Worm (Caenorhabditis elegans): ENCODE measurements around the gene mam-4.

The mam-4 gene

ce11 chrV:11292682-11293081, 44.7 kb downstream of the mam-4 start:
- TF ChIP-seq sox-2 (GFP tag; IDR thresholded peaks at IDR 0.05) (no peak), ceh-24 (tag; optimal IDR thresholded peaks at IDR 0.05) (no peak), unc-55 (GFP tag; optimal IDR thresholded peaks at IDR 0.05) (no peak), odd-2 (tag; optimal IDR thresholded peaks at IDR 0.05) (no peak), che-1 (tag; optimal IDR thresholded peaks at IDR 0.05) (no peak)

- no peak for TF ChIP-seq tbx-7 (tag; optimal IDR thresholded peaks at IDR 0.05)
- no peak for TF ChIP-seq unc-42 (tag; optimal IDR thresholded peaks at IDR 0.05)
These were observed 46.4 kb downstream of the mam-4 start, which contains the start of gene T03F7.6 for ce11 chrV:11294393-11294792. Gene T03F7.6, plus strand, starts transcription at chrV:11294693.

- no peak for TF ChIP-seq syd-9 (tag; optimal IDR thresholded peaks at IDR 0.05)
- no peak for TF ChIP-seq pat-9 (tag; optimal IDR thresholded peaks at IDR 0.05)
- no peak for TF ChIP-seq ttx-3 (tag; optimal IDR thresholded peaks at IDR 0.05)
- TF ChIP-seq unc-42 (tag; optimal IDR thresholded peaks at IDR 0.05): no peak
- no peak for TF ChIP-seq hlh-6 (tag; optimal IDR thresholded peaks at IDR 0.05)
- TF ChIP-seq tbx-7 (tag; optimal IDR thresholded peaks at IDR 0.05): no peak
These were observed 50.7 kb downstream of the mam-4 start, which contains the start of gene T03F7.5 for ce11 chrV:11298632-11299031. Gene T03F7.5, minus strand, starts transcription at chrV:11298732.

ce11 chrV:11299406-11299805, 51.5 kb downstream of the mam-4 start:
- TF ChIP-seq T23F11.4 (GFP tag; optimal IDR thresholded peaks at IDR 0.05) (no peak), pat-9 (tag; optimal IDR thresholded peaks at IDR 0.05) (no peak), mec-3 (tag; optimal IDR thresholded peaks at IDR 0.05; ENCODE audit: borderline replicate concordance) (no peak), ceh-24 (tag; optimal IDR thresholded peaks at IDR 0.05) (no peak), ceh-9 (tag; optimal IDR thresholded peaks at IDR 0.05) (no peak), nhr-11 (tag; optimal IDR thresholded peaks at IDR 0.05) (no peak), ceh-22 (tag; optimal IDR thresholded peaks at IDR 0.05) (no peak), ceh-45 (GFP tag; IDR thresholded peaks at IDR 0.05) (no peak), ceh-31 (tag; optimal IDR thresholded peaks at IDR 0.05) (no peak), fkh-6 (tag; optimal IDR thresholded peaks at IDR 0.05) (no peak), unc-3 (GFP tag; conservative IDR thresholded peaks at IDR 0.05) (no peak), unc-3 (tag; optimal IDR thresholded peaks at IDR 0.05) (no peak), ahr-1 (tag; optimal IDR thresholded peaks at IDR 0.05) (no peak), odd-2 (tag; optimal IDR thresholded peaks at IDR 0.05) (no peak), lin-11 (tag; optimal IDR thresholded peaks at IDR 0.05) (no peak)

ce11 chrV:11300539-11300938, 52.6 kb downstream of the mam-4 start, which contains the start of gene srh-47:
Gene srh-47, minus strand, starts transcription at chrV:11300639.
- no peak for TF ChIP-seq dmd-4 (tag; optimal IDR thresholded peaks at IDR 0.05; ENCODE audit: borderline replicate concordance)
- no peak for TF ChIP-seq ama-1 (optimal IDR thresholded peaks at IDR 0.05)
- no peak for TF ChIP-seq ceh-9 (tag; optimal IDR thresholded peaks at IDR 0.05)
- no peak for TF ChIP-seq unc-42 (tag; optimal IDR thresholded peaks at IDR 0.05)
- TF ChIP-seq ceh-18 (tag; optimal IDR thresholded peaks at IDR 0.05): no peak
- no peak for TF ChIP-seq hlh-15 (tag; optimal IDR thresholded peaks at IDR 0.05)
- TF ChIP-seq elt-2 (tag; optimal IDR thresholded peaks at IDR 0.05): no peak
- no peak for TF ChIP-seq hlh-6 (tag; optimal IDR thresholded peaks at IDR 0.05)
- no peak for TF ChIP-seq C38D4.7 (GFP tag; optimal IDR thresholded peaks at IDR 0.05)
- TF ChIP-seq ttx-3 (tag; optimal IDR thresholded peaks at IDR 0.05): no peak
- TF ChIP-seq zip-5 (tag; optimal IDR thresholded peaks at IDR 0.05): no peak
- TF ChIP-seq nhr-11 (tag; optimal IDR thresholded peaks at IDR 0.05): no peak
- TF ChIP-seq pag-3 (tag; optimal IDR thresholded peaks at IDR 0.05; ENCODE audit: borderline replicate concordance): no peak
- TF ChIP-seq hlh-13 (GFP tag; optimal IDR thresholded peaks at IDR 0.05): no peak
- TF ChIP-seq lin-11 (tag; optimal IDR thresholded peaks at IDR 0.05): no peak
- no peak for TF ChIP-seq ceh-2 (tag; optimal IDR thresholded peaks at IDR 0.05)
- no peak for TF ChIP-seq lim-6 (tag; optimal IDR thresholded peaks at IDR 0.05)
- no peak for TF ChIP-seq tbx-7 (tag; optimal IDR thresholded peaks at IDR 0.05)
- no peak for TF ChIP-seq odd-2 (tag; optimal IDR thresholded peaks at IDR 0.05)
- TF ChIP-seq pax-1 (tag; optimal IDR thresholded peaks at IDR 0.05): no peak

All from whole organism, late embryonic.